Worm (Caenorhabditis elegans): Measurements from ENCODE around the gene W07G1.1.

DNA sequence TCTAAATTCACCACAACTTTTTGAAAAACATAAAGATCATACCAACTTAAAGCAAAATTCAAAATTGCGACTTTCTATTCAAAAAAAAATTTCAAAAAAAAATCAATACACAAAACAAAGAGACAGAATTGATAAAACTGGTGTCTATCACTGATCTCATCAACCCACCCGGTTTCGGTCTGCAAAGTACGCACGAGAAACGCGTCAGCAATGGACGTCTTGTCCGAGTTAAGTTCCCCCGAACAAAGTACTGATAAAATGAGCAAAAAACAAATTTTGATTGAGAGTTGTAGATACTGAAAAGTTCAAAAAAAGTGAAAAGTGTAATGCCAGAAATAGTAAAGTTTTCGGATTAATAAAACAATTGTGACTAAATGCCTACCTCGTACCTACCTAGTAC lies 18.9 kb upstream of the W07G1.1 start:
- TF ChIP-seq him-1 (tag; optimal IDR thresholded peaks at IDR 0.05) (no peak), dao-5 (tag; optimal IDR thresholded peaks at IDR 0.05) (no peak), W03F9.2 (tag; optimal IDR thresholded peaks at IDR 0.05) (no peak)

Measured in whole organism, L4/young adult.